Worm (Caenorhabditis elegans) whole organism, mixed stage, embryonic: ENCODE results near the gene glb-23.

ENCODE experiments used
- ceh-39 ChIP-seq: fragments of 150-350 bp; optimal IDR thresholded peaks from 2 replicates; lab custom pipeline; 2014; ENCODE audit warnings: missing biosample characterization, missing genetic modification characterization
- ceh-83 ChIP-seq: fragments of 200-800 bp; sonication (Bioruptor generic); optimal IDR thresholded peaks from 2 replicates; lab custom pipeline; 2018; ENCODE audit warnings: mild to moderate bottlenecking, missing genetic modification characterization, missing compliant biosample characterization
- ces-1 ChIP-seq: fragments of 150-350 bp; optimal IDR thresholded peaks from 2 replicates; lab custom pipeline; 2014; ENCODE audit warnings: missing biosample characterization, missing genetic modification reagents, missing genetic modification characterization
- elt-1 ChIP-seq: sonication (generic microtip); optimal IDR thresholded peaks from 2 replicates; lab custom pipeline; 2017; ENCODE audit warnings: missing genetic modification characterization, mild to moderate bottlenecking, missing compliant biosample characterization, antibody characterized with exemption, moderate library complexity, borderline replicate concordance; ENCODE audit not compliant: insufficient read depth
- hlh-1 ChIP-seq: fragments of 150-350 bp; optimal IDR thresholded peaks from 2 replicates; lab custom pipeline; 2014; ENCODE audit warnings: missing biosample characterization, missing genetic modification reagents, missing genetic modification characterization
- mab-5 ChIP-seq: fragments of 150-350 bp; optimal IDR thresholded peaks from 2 replicates; lab custom pipeline; 2014; ENCODE audit warnings: missing biosample characterization, missing genetic modification characterization
- mep-1 ChIP-seq: fragments of 150-350 bp; optimal IDR thresholded peaks from 2 replicates; lab custom pipeline; 2017; ENCODE audit warnings: missing biosample characterization, missing genetic modification reagents, missing genetic modification characterization, inconsistent platforms
- nhr-76 ChIP-seq: sonication (generic microtip); optimal IDR thresholded peaks from 2 replicates; lab custom pipeline; 2017; ENCODE audit warnings: missing biosample characterization, missing genetic modification characterization
- unc-39 ChIP-seq: fragments of 150-350 bp; optimal IDR thresholded peaks from 2 replicates; lab custom pipeline; 2014; ENCODE audit warnings: missing biosample characterization, missing genetic modification characterization
- zip-8 ChIP-seq: fragments of 150-350 bp; optimal IDR thresholded peaks from 2 replicates; lab custom pipeline; 2014; ENCODE audit warnings: missing biosample characterization, missing genetic modification characterization
- ztf-11 ChIP-seq: fragments of 150-350 bp; optimal IDR thresholded peaks from 2 replicates; lab custom pipeline; 2014; ENCODE audit warnings: missing biosample characterization, missing genetic modification characterization

- TF ChIP-seq ceh-39 (tag; lab: Kevin White, UChicago) (no peak), zip-8 (tag; lab: Kevin White, UChicago) (no peak), nhr-76 (no peak), ceh-83 (GFP tag; lab: Kevin White, UChicago) (no peak), hlh-1 (tag; lab: Kevin White, UChicago) (no peak), unc-39 (no peak), ces-1 (GFP tag; lab: Kevin White, UChicago) (no peak), mep-1 (tag; lab: Kevin White, UChicago) (no peak), mab-5 (tag; lab: Kevin White, UChicago) (no peak), elt-1 (tag; lab: Kevin White, UChicago) (no peak), ztf-11 (tag; lab: Kevin White, UChicago) (no peak)
Observed at ce11 chrIV:7228208-7228607, 8.9 kb upstream of the glb-23 start, which contains the start of gene D2024.5.
